Worm (Caenorhabditis elegans) whole organism, late embryonic: ENCODE measurements around the gene K05D4.9.

ENCODE experiments used
- C08G9.2 ChIP-seq: sonication (generic microtip); optimal IDR thresholded peaks from 2 replicates; lab custom pipeline; 2016; ENCODE audit warnings: mild to moderate bottlenecking, missing genetic modification characterization, moderate library complexity, missing compliant biosample characterization
- C38D4.7 ChIP-seq: fragments of 200-800 bp; sonication (Bioruptor generic); optimal IDR thresholded peaks from 2 replicates; lab custom pipeline; 2018; ENCODE audit warnings: mild to moderate bottlenecking, missing genetic modification characterization, moderate library complexity, missing compliant biosample characterization
- K09A11.1 ChIP-seq: sonication (generic microtip); optimal IDR thresholded peaks from 2 replicates; lab custom pipeline; 2017; ENCODE audit warnings: antibody characterized with exemption, mild to moderate bottlenecking, missing genetic modification characterization, missing compliant biosample characterization; ENCODE audit not compliant: insufficient read depth
- T23F11.4 ChIP-seq: fragments of 200-800 bp; sonication (Bioruptor generic); optimal IDR thresholded peaks from 2 replicates; lab custom pipeline; 2018; ENCODE audit warnings: mild to moderate bottlenecking, missing genetic modification characterization, missing compliant biosample characterization
- ahr-1 ChIP-seq: sonication (generic microtip); optimal IDR thresholded peaks from 2 replicates; lab custom pipeline; 2016; ENCODE audit warnings: missing genetic modification characterization, missing compliant biosample characterization
- ama-1 ChIP-seq: fragments of 150-350 bp; optimal IDR thresholded peaks from 2 replicates; lab custom pipeline; 2014
- ceh-14 ChIP-seq: sonication (generic microtip); optimal IDR thresholded peaks from 2 replicates; lab custom pipeline; 2016; ENCODE audit warnings: missing genotype, missing genetic modification characterization, missing compliant biosample characterization
- ceh-18 ChIP-seq: sonication (generic microtip); optimal IDR thresholded peaks from 2 replicates; lab custom pipeline; 2016; ENCODE audit warnings: missing genetic modification characterization, missing compliant biosample characterization
- ceh-19 ChIP-seq: fragments of 200-800 bp; sonication (Bioruptor generic); optimal IDR thresholded peaks from 2 replicates; lab custom pipeline; 2018; ENCODE audit warnings: mild to moderate bottlenecking, missing genetic modification characterization, missing compliant biosample characterization
- ceh-2 ChIP-seq: sonication (generic microtip); optimal IDR thresholded peaks from 2 replicates; lab custom pipeline; 2016; ENCODE audit warnings: missing genotype, missing genetic modification characterization, missing compliant biosample characterization
- ceh-24 ChIP-seq: sonication (generic microtip); optimal IDR thresholded peaks from 2 replicates; lab custom pipeline; 2016; ENCODE audit warnings: mild to moderate bottlenecking, missing genetic modification characterization, missing compliant biosample characterization
- ceh-30 ChIP-seq: fragments of 150-350 bp; optimal IDR thresholded peaks from 2 replicates; lab custom pipeline; 2014; ENCODE audit warnings: missing biosample characterization, missing genetic modification characterization
- ceh-9 ChIP-seq: sonication (generic microtip); optimal IDR thresholded peaks from 2 replicates; lab custom pipeline; 2016; ENCODE audit warnings: mild to moderate bottlenecking, missing genetic modification characterization, inconsistent platforms, missing compliant biosample characterization
- che-1 ChIP-seq: sonication (generic microtip); optimal IDR thresholded peaks from 2 replicates; lab custom pipeline; 2016; ENCODE audit warnings: mild to moderate bottlenecking, missing genetic modification characterization, missing compliant biosample characterization
- dve-1 ChIP-seq: sonication (generic microtip); optimal IDR thresholded peaks from 2 replicates; lab custom pipeline; 2017; ENCODE audit warnings: antibody characterized with exemption, mild to moderate bottlenecking, missing genetic modification characterization, missing compliant biosample characterization
- elt-2 ChIP-seq: sonication (generic microtip); optimal IDR thresholded peaks from 2 replicates; lab custom pipeline; 2016; ENCODE audit warnings: missing genetic modification reagents, missing genetic modification characterization, missing compliant biosample characterization
- ets-4 ChIP-seq: sonication (generic microtip); optimal IDR thresholded peaks from 2 replicates; lab custom pipeline; 2016; ENCODE audit warnings: missing genetic modification characterization, missing compliant biosample characterization
- fkh-10 ChIP-seq: fragments of 150-350 bp; optimal IDR thresholded peaks from 2 replicates; lab custom pipeline; 2014; ENCODE audit warnings: missing biosample characterization, missing genetic modification reagents, missing genetic modification characterization
- fkh-6 ChIP-seq: sonication (generic microtip); optimal IDR thresholded peaks from 2 replicates; lab custom pipeline; 2016; ENCODE audit warnings: missing genetic modification characterization, missing compliant biosample characterization
- gmeb-2 ChIP-seq: sonication (generic microtip); optimal IDR thresholded peaks from 2 replicates; lab custom pipeline; 2016; ENCODE audit warnings: missing genetic modification characterization, inconsistent platforms, missing compliant biosample characterization
- hlh-8 ChIP-seq: sonication (generic microtip); optimal IDR thresholded peaks from 2 replicates; lab custom pipeline; 2016; ENCODE audit warnings: missing genotype, missing genetic modification characterization, missing compliant biosample characterization
- lim-6 ChIP-seq: sonication (generic microtip); optimal IDR thresholded peaks from 2 replicates; lab custom pipeline; 2016; ENCODE audit warnings: missing genetic modification characterization, missing compliant biosample characterization
- madf-2 ChIP-seq: sonication (generic microtip); optimal IDR thresholded peaks from 2 replicates; lab custom pipeline; 2017; ENCODE audit warnings: missing genetic modification characterization, missing compliant biosample characterization
- nfya-1 ChIP-seq: sonication (generic microtip); optimal IDR thresholded peaks from 2 replicates; lab custom pipeline; 2017; ENCODE audit warnings: missing genetic modification characterization, mild to moderate bottlenecking, missing compliant biosample characterization, antibody characterized with exemption, moderate library complexity
- nhr-11 ChIP-seq: fragments of 150-350 bp; optimal IDR thresholded peaks from 2 replicates; lab custom pipeline; 2014; ENCODE audit warnings: missing biosample characterization, missing genetic modification characterization
- nhr-232 ChIP-seq: sonication (generic microtip); optimal IDR thresholded peaks from 2 replicates; lab custom pipeline; 2016; ENCODE audit warnings: missing genetic modification characterization, missing compliant biosample characterization
- pag-3 ChIP-seq: sonication (generic microtip); optimal IDR thresholded peaks from 2 replicates; lab custom pipeline; 2016; ENCODE audit warnings: missing compliant biosample characterization, missing genetic modification characterization, borderline replicate concordance
- pha-2 ChIP-seq: sonication (generic microtip); optimal IDR thresholded peaks from 2 replicates; lab custom pipeline; 2017; ENCODE audit warnings: mild to moderate bottlenecking, missing genetic modification characterization, missing compliant biosample characterization
- pha-4 ChIP-seq: fragments of 150-350 bp; optimal IDR thresholded peaks from 2 replicates; lab custom pipeline; 2018; ENCODE audit warnings: missing biosample characterization, missing genetic modification reagents, missing genetic modification characterization
- pqm-1 ChIP-seq: sonication (generic microtip); optimal IDR thresholded peaks from 2 replicates; lab custom pipeline; 2016; ENCODE audit warnings: missing genetic modification characterization, missing compliant biosample characterization
- pros-1 ChIP-seq: fragments of 150-350 bp; optimal IDR thresholded peaks from 2 replicates; lab custom pipeline; 2014; ENCODE audit warnings: missing biosample characterization, missing genetic modification reagents, missing genetic modification characterization
- ref-2 ChIP-seq: sonication (generic microtip); optimal IDR thresholded peaks from 2 replicates; lab custom pipeline; 2016; ENCODE audit warnings: missing genetic modification characterization, missing compliant biosample characterization
- rnt-1 ChIP-seq: sonication (generic microtip); optimal IDR thresholded peaks from 2 replicates; lab custom pipeline; 2016; ENCODE audit warnings: missing genetic modification characterization, missing compliant biosample characterization
- sdc-2 ChIP-seq: sonication (generic microtip); optimal IDR thresholded peaks from 2 replicates; lab custom pipeline; 2016; ENCODE audit warnings: missing genotype, missing genetic modification characterization, missing compliant biosample characterization
- syd-9 ChIP-seq: sonication (generic microtip); optimal IDR thresholded peaks from 2 replicates; lab custom pipeline; 2016; ENCODE audit warnings: mild to moderate bottlenecking, missing genetic modification characterization, moderate library complexity, missing compliant biosample characterization
- tbx-2 ChIP-seq: sonication (generic microtip); optimal IDR thresholded peaks from 2 replicates; lab custom pipeline; 2016; ENCODE audit warnings: missing genetic modification characterization, missing compliant biosample characterization
- ttx-3 ChIP-seq: sonication (generic microtip); optimal IDR thresholded peaks from 2 replicates; lab custom pipeline; 2016; ENCODE audit warnings: missing genetic modification reagents, missing genetic modification characterization, missing compliant biosample characterization
- unc-42 ChIP-seq: sonication (generic microtip); optimal IDR thresholded peaks from 2 replicates; lab custom pipeline; 2016; ENCODE audit warnings: missing genotype, missing genetic modification characterization, missing compliant biosample characterization
- unc-55 ChIP-seq: sonication (generic microtip); optimal IDR thresholded peaks from 2 replicates; lab custom pipeline; 2017; ENCODE audit warnings: missing biosample characterization, missing genetic modification reagents, missing genetic modification characterization
- unc-86 ChIP-seq: sonication (generic microtip); optimal IDR thresholded peaks from 2 replicates; lab custom pipeline; 2016; ENCODE audit warnings: missing genetic modification characterization, missing compliant biosample characterization
- ztf-16 ChIP-seq: sonication (generic microtip); optimal IDR thresholded peaks from 2 replicates; lab custom pipeline; 2017; ENCODE audit warnings: missing genetic modification characterization, missing compliant biosample characterization

K05D4.9 gene

ce11 chrV:16142371-16142770 is 29.2 kb downstream of the K05D4.9 start, which contains the start of gene fbxa-18:
Gene fbxa-18 (plus strand): TSS chrV:16142671.
- no peak for TF ChIP-seq pros-1 (tag; lab: Kevin White, UChicago)
- TF ChIP-seq madf-2 (tag; lab: Kevin White, UChicago), result no peak
- TF ChIP-seq ceh-2, result no peak
- TF ChIP-seq pha-2 (tag; lab: Kevin White, UChicago), result no peak
- no peak for TF ChIP-seq tbx-2 (tag; lab: Kevin White, UChicago)
- no peak for TF ChIP-seq C08G9.2 (tag; lab: Kevin White, UChicago)
- TF ChIP-seq hlh-8, result no peak
- no peak for TF ChIP-seq ama-1
- TF ChIP-seq rnt-1, result no peak
- no peak for TF ChIP-seq ref-2 (tag; lab: Kevin White, UChicago)
- TF ChIP-seq che-1 (tag; lab: Kevin White, UChicago), result no peak
- TF ChIP-seq ttx-3 (tag; lab: Kevin White, UChicago), result no peak
- no peak for TF ChIP-seq fkh-10
- TF ChIP-seq unc-86 (tag; lab: Kevin White, UChicago), result no peak
- TF ChIP-seq elt-2, result no peak
- TF ChIP-seq pag-3 (tag; lab: Kevin White, UChicago), result no peak
- TF ChIP-seq ceh-19 (GFP tag; lab: Kevin White, UChicago), result no peak

- TF ChIP-seq ceh-30 (tag; lab: Kevin White, UChicago), result no peak
- no peak for TF ChIP-seq ets-4 (tag; lab: Kevin White, UChicago)
- no peak for TF ChIP-seq ceh-18 (tag; lab: Kevin White, UChicago)
- no peak for TF ChIP-seq unc-86 (tag; lab: Kevin White, UChicago)
- no peak for TF ChIP-seq ref-2 (tag; lab: Kevin White, UChicago)
- no peak for TF ChIP-seq unc-55
- no peak for TF ChIP-seq C38D4.7 (GFP tag; lab: Kevin White, UChicago)
- TF ChIP-seq T23F11.4 (GFP tag; lab: Kevin White, UChicago), result no peak
- no peak for TF ChIP-seq elt-2
- TF ChIP-seq ceh-24 (tag; lab: Kevin White, UChicago), result no peak
- no peak for TF ChIP-seq nhr-232
- TF ChIP-seq nfya-1, result no peak
- no peak for TF ChIP-seq pqm-1 (tag; lab: Kevin White, UChicago)
- TF ChIP-seq fkh-6, result no peak
- TF ChIP-seq pha-4 (tag; lab: Kevin White, UChicago), result no peak
- TF ChIP-seq ahr-1 (tag; lab: Kevin White, UChicago), result no peak
- no peak for TF ChIP-seq ztf-16 (tag; lab: Kevin White, UChicago)
- no peak for TF ChIP-seq ceh-9 (tag; lab: Kevin White, UChicago)
These were observed 30.6 kb downstream of the K05D4.9 start, which contains the start of gene clc-32 for ce11 chrV:16141071-16141470. Gene clc-32 (minus strand): TSS chrV:16141171.

ce11 chrV:16139529-16139928 is 32.1 kb downstream of the K05D4.9 start, which contains the start of gene clc-11:
Gene clc-11 (minus strand): TSS chrV:16139629.
- TF ChIP-seq ceh-14 (no peak), hlh-8 (no peak), ceh-9 (tag; lab: Kevin White, UChicago) (no peak), ceh-24 (tag; lab: Kevin White, UChicago) (no peak), pha-2 (tag; lab: Kevin White, UChicago) (no peak), nhr-11 (tag; lab: Kevin White, UChicago) (no peak), K09A11.1 (tag; lab: Kevin White, UChicago) (no peak), unc-42 (tag; lab: Kevin White, UChicago) (no peak), madf-2 (tag; lab: Kevin White, UChicago) (no peak), gmeb-2 (no peak), dve-1 (no peak), ceh-30 (tag; lab: Kevin White, UChicago) (no peak), lim-6 (tag; lab: Kevin White, UChicago) (no peak), syd-9 (tag; lab: Kevin White, UChicago) (no peak), sdc-2 (no peak), ceh-19 (GFP tag; lab: Kevin White, UChicago) (no peak)
